Fruit fly (Drosophila melanogaster): ENCODE data around the gene Dci.

dm6 chr3L:813911-814310, 37.2 kb upstream of the Dci start:
- no peak for TF ChIP-seq sim (GFP tag; IDR thresholded peaks at IDR 0.05)
- TF ChIP-seq h (optimal IDR thresholded peaks at IDR 0.05), result no peak
- TF ChIP-seq fu2 (GFP tag; optimal IDR thresholded peaks at IDR 0.05), result no peak
- no peak for TF ChIP-seq run (tag; optimal IDR thresholded peaks at IDR 0.05)
- TF ChIP-seq gem (tag; optimal IDR thresholded peaks at IDR 0.05), result no peak
- TF ChIP-seq CG8944 (GFP tag; optimal IDR thresholded peaks at IDR 0.05), result no peak
- no peak for TF ChIP-seq nmo (GFP tag; optimal IDR thresholded peaks at IDR 0.05)
- TF ChIP-seq slbo (GFP tag; IDR thresholded peaks at IDR 0.05), result no peak
- TF ChIP-seq sc (optimal IDR thresholded peaks at IDR 0.05), result no peak
- no peak for TF ChIP-seq sc (GFP tag; optimal IDR thresholded peaks at IDR 0.05)

Measured in whole organism, embryonic.